Fruit fly (Drosophila melanogaster): Measurements from ENCODE around the gene CG4382.

The CG4382 gene

DNA sequence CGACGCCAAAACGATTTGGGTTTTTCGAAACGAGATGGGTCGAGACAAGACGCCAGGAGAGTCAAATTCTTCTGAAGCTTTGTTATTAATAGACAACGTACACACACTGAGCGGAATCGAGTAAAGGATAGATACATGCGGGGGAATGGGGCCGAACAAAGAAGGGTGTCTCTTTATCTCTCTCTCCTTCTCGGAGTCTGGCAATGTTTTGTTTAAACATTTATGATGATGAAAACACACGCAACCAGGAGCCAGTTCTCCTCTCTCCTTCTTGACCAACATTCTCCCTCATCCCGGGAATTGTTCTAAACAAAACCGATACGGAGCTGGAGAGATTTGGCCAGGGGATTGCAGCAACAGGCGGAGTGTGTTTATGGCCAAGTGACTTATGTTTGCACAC lies 42.8 kb downstream of the CG4382 start:
- TF ChIP-seq CG16779 (tag; optimal IDR thresholded peaks at IDR 0.05) = no peak
- no peak for TF ChIP-seq fkh (GFP tag; optimal IDR thresholded peaks at IDR 0.05)
- TF ChIP-seq dsx (GFP tag; optimal IDR thresholded peaks at IDR 0.05; ENCODE audit: poor library complexity, severe bottlenecking) = no peak
- no peak for TF ChIP-seq Ets21C (GFP tag; optimal IDR thresholded peaks at IDR 0.05)
- TF ChIP-seq Hr39 (GFP tag; optimal IDR thresholded peaks at IDR 0.05) = no peak
- TF ChIP-seq CG8319 (GFP tag; optimal IDR thresholded peaks at IDR 0.05) = no peak
- no peak for TF ChIP-seq Gug (GFP tag; IDR thresholded peaks at IDR 0.05)
- TF ChIP-seq acj6 (GFP tag; optimal IDR thresholded peaks at IDR 0.05) = no peak
- no peak for TF ChIP-seq CG32006 (GFP tag; optimal IDR thresholded peaks at IDR 0.05)
- TF ChIP-seq CG6163 (GFP tag; IDR thresholded peaks at IDR 0.05) = no peak
- TF ChIP-seq salr (GFP tag; optimal IDR thresholded peaks at IDR 0.05) = no peak
- no peak for TF ChIP-seq Eip75B (GFP tag; optimal IDR thresholded peaks at IDR 0.05)
- no peak for TF ChIP-seq cyc (GFP tag; optimal IDR thresholded peaks at IDR 0.05)
- TF ChIP-seq net (GFP tag; optimal IDR thresholded peaks at IDR 0.05) = no peak
- TF ChIP-seq dac (GFP tag; optimal IDR thresholded peaks at IDR 0.05) = no peak

DNA sequence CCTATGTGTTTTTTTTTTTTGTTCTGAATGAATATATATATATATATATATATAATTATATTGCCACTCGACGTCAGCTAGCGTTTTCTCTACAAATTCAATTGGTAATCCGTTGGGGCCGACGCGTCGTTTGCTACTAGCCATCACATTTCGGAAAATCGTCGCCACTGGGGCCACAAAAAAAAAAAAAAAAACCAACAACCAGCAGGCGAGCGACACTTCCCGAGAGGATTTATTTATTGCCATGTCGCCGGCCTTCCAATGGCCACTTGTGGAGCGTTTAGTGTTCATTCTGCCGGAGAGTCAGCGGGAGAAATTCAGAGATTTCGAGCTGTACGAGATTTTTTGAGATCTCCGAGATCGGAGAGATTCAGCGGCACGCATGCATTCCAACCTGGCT lies 49.8 kb downstream of the CG4382 start:
- TF ChIP-seq Lpt (GFP tag; optimal IDR thresholded peaks at IDR 0.05) = no peak
- TF ChIP-seq CG16779 (tag; optimal IDR thresholded peaks at IDR 0.05) = no peak
- peak; percentile 56; the same call in 1 of the 3 replicates for TF ChIP-seq eg (GFP tag; IDR thresholded peaks at IDR 0.05)
- TF ChIP-seq CG15336 (GFP tag; IDR thresholded peaks at IDR 0.05) = peak; percentile 64
- TF ChIP-seq esn (GFP tag; optimal IDR thresholded peaks at IDR 0.05) = no peak
